Fruit fly (Drosophila melanogaster): Measurements from ENCODE around the gene CG15024.

DNA sequence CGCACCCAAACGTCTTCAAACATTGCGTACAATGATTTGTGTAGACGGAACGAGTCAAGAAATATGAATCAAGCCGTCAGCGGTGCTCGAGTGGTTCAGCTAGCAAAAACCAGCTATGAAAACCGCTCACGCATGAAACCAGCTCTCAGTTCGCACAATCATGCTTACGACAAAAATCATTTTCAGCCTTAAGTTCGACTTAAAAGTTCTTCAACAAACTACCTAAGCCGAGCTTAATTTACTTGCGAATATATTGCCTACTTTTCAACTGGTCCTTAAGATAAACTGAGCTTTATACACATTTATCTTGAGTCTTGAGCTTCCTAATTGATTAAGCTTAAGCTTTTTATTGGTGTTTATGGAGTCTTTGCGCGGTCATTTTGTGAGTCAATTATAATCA lies 23.5 kb downstream of the CG15024 start:
- TF ChIP-seq pad (GFP tag; optimal IDR thresholded peaks at IDR 0.05) (no peak), cnc (optimal IDR thresholded peaks at IDR 0.05) (no peak), kay (GFP tag; ENCODE audit: borderline replicate concordance) (no peak), Hr96 (GFP tag; optimal IDR thresholded peaks at IDR 0.05) (no peak), toe (GFP tag; optimal IDR thresholded peaks at IDR 0.05) (no peak), Mnt (GFP tag; optimal IDR thresholded peaks at IDR 0.05) (no peak)
